Fruit fly (Drosophila melanogaster) whole organism, embryonic: Measurements from ENCODE around the gene Fbp2.

Source experiments
- CG10209 ChIP-seq: fragments of 200-800 bp; sonication (Bioruptor generic); optimal IDR thresholded peaks from 3 replicates; lab custom pipeline; 2017; ENCODE audit warnings: missing biosample characterization, mild to moderate bottlenecking, missing genetic modification characterization, missing genetic modification reagents
- CG11456 ChIP-seq: fragments of 200-800 bp; sonication (Bioruptor generic); IDR thresholded peaks from 3 replicates; pipeline ENCODE4 v1.3.6; 2022; ENCODE audit warnings: missing biosample characterization, missing genetic modification characterization
- CG14441 ChIP-seq: fragments of 200-800 bp; sonication (Bioruptor generic); IDR thresholded peaks from 2 replicates; pipeline ENCODE4 v1.3.6; 2022; ENCODE audit warnings: missing biosample characterization, missing genetic modification characterization
- CG14860 ChIP-seq: fragments of 200-800 bp; sonication (Bioruptor generic); IDR thresholded peaks from 3 replicates; pipeline ENCODE4 v1.3.6; 2022; ENCODE audit warnings: missing biosample characterization, missing genetic modification characterization; ENCODE audit not compliant: partially characterized antibody
- CG1647 ChIP-seq: fragments of 200-800 bp; sonication (Bioruptor generic); optimal IDR thresholded peaks from 3 replicates; lab custom pipeline; 2016; ENCODE audit warnings: missing biosample characterization, missing genetic modification characterization
- CG1832 ChIP-seq: fragments of 200-800 bp; sonication (Bioruptor generic); optimal IDR thresholded peaks from 2 replicates; lab custom pipeline; 2017; ENCODE audit warnings: missing biosample characterization, mild to moderate bottlenecking, missing genetic modification characterization, inconsistent platforms
- CG30431 ChIP-seq: fragments of 200-800 bp; sonication (Bioruptor generic); optimal IDR thresholded peaks from 2 replicates; lab custom pipeline; 2017; ENCODE audit warnings: missing biosample characterization, missing genetic modification characterization
- CG4404 ChIP-seq: fragments of 200-800 bp; sonication (Bioruptor generic); IDR thresholded peaks from 2 replicates; pipeline ENCODE4 v1.3.6; 2022; ENCODE audit warnings: missing biosample characterization, missing genetic modification characterization
- CG5180 ChIP-seq: fragments of 200-800 bp; sonication (Bioruptor generic); optimal IDR thresholded peaks from 3 replicates; lab custom pipeline; 2017; ENCODE audit warnings: missing biosample characterization, missing genetic modification characterization, mild to moderate bottlenecking, moderate library complexity, missing genetic modification reagents
- CG6272 ChIP-seq: fragments of 200-800 bp; sonication (Bioruptor generic); IDR thresholded peaks from 2 replicates; pipeline ENCODE4 v1.3.6; 2022; ENCODE audit warnings: missing biosample characterization, missing genetic modification characterization
- CG6791 ChIP-seq: fragments of 200-800 bp; sonication (Bioruptor generic); IDR thresholded peaks from 3 replicates; pipeline ENCODE4 v1.3.6; 2022; ENCODE audit warnings: missing biosample characterization, missing genetic modification characterization; ENCODE audit not compliant: partially characterized antibody
- CG7357 ChIP-seq: fragments of 200-800 bp; sonication (Bioruptor generic); IDR thresholded peaks from 3 replicates; pipeline ENCODE4 v1.3.6; 2022; ENCODE audit warnings: missing biosample characterization, missing genetic modification characterization
- CG8359 ChIP-seq: fragments of 200-800 bp; sonication (Bioruptor generic); optimal IDR thresholded peaks from 2 replicates; lab custom pipeline; 2017; ENCODE audit warnings: missing biosample characterization, mild to moderate bottlenecking, missing genetic modification characterization, borderline replicate concordance
- CG9797 ChIP-seq: fragments of 200-800 bp; sonication (Bioruptor generic); optimal IDR thresholded peaks from 3 replicates; lab custom pipeline; 2018; ENCODE audit warnings: missing biosample characterization, mild to moderate bottlenecking, missing genetic modification characterization
- CG9932 ChIP-seq: fragments of 200-800 bp; sonication (Bioruptor generic); IDR thresholded peaks from 2 replicates; pipeline ENCODE4 v1.3.6; 2022; ENCODE audit warnings: missing biosample characterization, missing genetic modification characterization
- D19B ChIP-seq: fragments of 200-800 bp; sonication (Bioruptor generic); optimal IDR thresholded peaks from 2 replicates; lab custom pipeline; 2017; ENCODE audit warnings: missing biosample characterization, mild to moderate bottlenecking, missing genetic modification characterization
- Dek ChIP-seq: fragments of 200-800 bp; sonication (Bioruptor generic); optimal IDR thresholded peaks from 3 replicates; lab custom pipeline; 2019; ENCODE audit warnings: missing biosample characterization, mild to moderate bottlenecking, missing genetic modification characterization, moderate library complexity
- Doc2 ChIP-seq: fragments of 200-800 bp; sonication (Bioruptor generic); IDR thresholded peaks from 2 replicates; pipeline ENCODE4 v1.3.6; 2022; ENCODE audit warnings: missing biosample characterization, missing genetic modification characterization
- Dref ChIP-seq: fragments of 200-800 bp; sonication (Bioruptor generic); IDR thresholded peaks from 2 replicates; pipeline ENCODE4 v1.3.6; 2022; ENCODE audit warnings: missing biosample characterization, missing genetic modification characterization
- GATAe ChIP-seq: fragments of 200-800 bp; sonication (Bioruptor generic); conservative IDR thresholded peaks from 2 replicates; pipeline ENCODE4 v1.3.6; 2022; ENCODE audit warnings: missing biosample characterization, missing genetic modification characterization
- HHEX ChIP-seq: fragments of 200-800 bp; sonication (Bioruptor generic); optimal IDR thresholded peaks from 3 replicates; lab custom pipeline; 2017; ENCODE audit warnings: missing biosample characterization, mild to moderate bottlenecking, missing genetic modification characterization, missing genetic modification reagents
- Hand ChIP-seq: fragments of 200-800 bp; sonication (Bioruptor generic); optimal IDR thresholded peaks from 2 replicates; lab custom pipeline; 2017; ENCODE audit warnings: mild to moderate bottlenecking, missing biosample characterization, missing genetic modification reagents, missing genetic modification characterization
- Hey ChIP-seq: fragments of 200-800 bp; sonication (Bioruptor generic); optimal IDR thresholded peaks from 3 replicates; lab custom pipeline; 2018; ENCODE audit warnings: missing biosample characterization, mild to moderate bottlenecking, missing genetic modification characterization
- Hr39 ChIP-seq: fragments of >200 bp; optimal IDR thresholded peaks from 2 replicates; lab custom pipeline; 2017
- Hr78 ChIP-seq, 2 experiments: fragments of 200-800 bp in 1 of 2; fragments of >200 bp in 1 of 2; sonication (Bioruptor generic) in 1 of 2; optimal IDR thresholded peaks; 2 replicates each; lab custom pipeline; 2017 to 2019; ENCODE audit warnings: missing biosample characterization in 2 of 2, missing genetic modification characterization in 2 of 2, mild to moderate bottlenecking in 1 of 2, moderate library complexity in 1 of 2
- Kr ChIP-seq: fragments of 200-800 bp; sonication (Bioruptor generic); optimal IDR thresholded peaks from 2 replicates; lab custom pipeline; 2017; ENCODE audit warnings: missing biosample characterization, mild to moderate bottlenecking, missing genetic modification characterization
- Nf-YA ChIP-seq: fragments of 200-800 bp; sonication (Bioruptor generic); IDR thresholded peaks from 2 replicates; pipeline ENCODE4 v1.3.6; 2022; ENCODE audit warnings: missing biosample characterization, missing genetic modification characterization
- Pdp1 ChIP-seq, 2 experiments: fragments of 200-800 bp; sonication (Bioruptor generic); optimal IDR thresholded peaks; 3 replicates each; lab custom pipeline; 2016; ENCODE audit warnings: missing biosample characterization in 2 of 2, missing genetic modification characterization in 2 of 2, mild to moderate bottlenecking in 1 of 2, moderate library complexity in 1 of 2
- Scr ChIP-seq: fragments of 200-800 bp; sonication (Bioruptor generic); IDR thresholded peaks from 2 replicates; pipeline ENCODE4 v1.3.6; 2022; ENCODE audit warnings: missing biosample characterization, missing genetic modification characterization; ENCODE audit not compliant: partially characterized antibody
- Sox102F ChIP-seq: fragments of 200-800 bp; sonication (Bioruptor generic); optimal IDR thresholded peaks from 2 replicates; lab custom pipeline; 2018; ENCODE audit warnings: missing biosample characterization, mild to moderate bottlenecking, missing genetic modification characterization, moderate library complexity
- YL-1 ChIP-seq: fragments of 200-800 bp; sonication (Bioruptor generic); optimal IDR thresholded peaks from 3 replicates; lab custom pipeline; 2017; ENCODE audit warnings: missing biosample characterization, mild to moderate bottlenecking, missing genetic modification characterization
- az2 ChIP-seq: fragments of 200-800 bp; sonication (Bioruptor generic); optimal IDR thresholded peaks from 3 replicates; lab custom pipeline; 2016; ENCODE audit warnings: missing biosample characterization, missing genetic modification characterization
- cad ChIP-seq: fragments of >200 bp; optimal IDR thresholded peaks from 2 replicates; lab custom pipeline; 2017; ENCODE audit warnings: missing biosample characterization, missing genetic modification characterization
- grau ChIP-seq: fragments of 200-800 bp; optimal IDR thresholded peaks from 3 replicates; lab custom pipeline; 2019; ENCODE audit warnings: missing biosample characterization, mild to moderate bottlenecking, missing genetic modification characterization, moderate library complexity
- gsb-n ChIP-seq: fragments of 200-800 bp; sonication (Bioruptor generic); optimal IDR thresholded peaks from 3 replicates; lab custom pipeline; 2018; ENCODE audit warnings: missing biosample characterization, mild to moderate bottlenecking, missing genetic modification characterization
- ham ChIP-seq: fragments of 200-800 bp; sonication (Bioruptor generic); IDR thresholded peaks from 2 replicates; pipeline ENCODE4 v1.3.6; 2022; ENCODE audit warnings: missing biosample characterization, missing genetic modification characterization
- jigr1 ChIP-seq: fragments of 200-800 bp; sonication (Bioruptor generic); IDR thresholded peaks from 3 replicates; pipeline ENCODE4 v1.3.6; 2022; ENCODE audit warnings: missing biosample characterization, missing genetic modification characterization
- p53 ChIP-seq: fragments of 200-800 bp; sonication (Bioruptor generic); optimal IDR thresholded peaks from 2 replicates; lab custom pipeline; 2016; ENCODE audit warnings: missing biosample characterization, missing genetic modification characterization
- ro ChIP-seq: fragments of 200-800 bp; sonication (Bioruptor generic); IDR thresholded peaks from 2 replicates; pipeline ENCODE4 v1.3.6; 2022; ENCODE audit warnings: missing biosample characterization, missing genetic modification characterization
- schlank ChIP-seq: fragments of 200-800 bp; sonication (Bioruptor generic); optimal IDR thresholded peaks from 2 replicates; lab custom pipeline; 2018; ENCODE audit warnings: missing biosample characterization, mild to moderate bottlenecking, missing genetic modification characterization
- seq ChIP-seq: fragments of 200-800 bp; sonication (Bioruptor generic); IDR thresholded peaks from 2 replicates; pipeline ENCODE4 v1.3.6; 2022; ENCODE audit warnings: missing biosample characterization, missing genetic modification characterization
- sisA ChIP-seq: fragments of 200-800 bp; sonication (Bioruptor generic); IDR thresholded peaks from 2 replicates; pipeline ENCODE4 v1.3.6; 2022; ENCODE audit warnings: missing biosample characterization, missing genetic modification characterization
- slbo ChIP-seq: fragments of 200-800 bp; sonication (Bioruptor generic); IDR thresholded peaks from 2 replicates; pipeline ENCODE4 v1.3.6; 2022; ENCODE audit warnings: missing biosample characterization, missing genetic modification characterization
- slp2 ChIP-seq: fragments of 200-800 bp; sonication (Bioruptor generic); optimal IDR thresholded peaks from 2 replicates; lab custom pipeline; 2016; ENCODE audit warnings: missing biosample characterization, missing genetic modification characterization
- trem ChIP-seq: fragments of 200-800 bp; optimal IDR thresholded peaks from 3 replicates; lab custom pipeline; 2019; ENCODE audit warnings: missing biosample characterization, mild to moderate bottlenecking, missing genetic modification characterization, moderate library complexity
- usp ChIP-seq: fragments of >200 bp; optimal IDR thresholded peaks from 2 replicates; lab custom pipeline; 2017; ENCODE audit warnings: missing biosample characterization, missing genetic modification characterization
- yki ChIP-seq: fragments of >200 bp; optimal IDR thresholded peaks from 3 replicates; lab custom pipeline; 2018

The Fbp2 gene

dm6 chr2L:9426534-9426933 is at the start of gene Fbp2:
TSS of gene Fbp2 (plus strand) at chr2L:9426784.
- TF ChIP-seq GATAe (GFP tag; lab: Robert Waterston, UW): no peak
- no peak for TF ChIP-seq CG1647 (GFP tag; lab: Kevin White, UChicago)
- no peak for TF ChIP-seq grau
- no peak for TF ChIP-seq ro (GFP tag; lab: Robert Waterston, UW)
- TF ChIP-seq HHEX (GFP tag; lab: Kevin White, UChicago): no peak
- TF ChIP-seq Pdp1 (GFP tag; optimal IDR thresholded peaks at IDR 0.05; lab: Kevin White, UChicago): peak in 1 of 2 experiments; percentile 77
- TF ChIP-seq D19B (GFP tag; lab: Kevin White, UChicago): no peak
- no peak for TF ChIP-seq Dek (tag; lab: Kevin White, UChicago)

- 0 out of 2 replicates have a peak, but pooled peaks have one; percentile 7 for TF ChIP-seq Doc2 (GFP tag; lab: Robert Waterston, UW)
- 0 out of 3 replicates have a peak, but pooled peaks have one; percentile 22 for TF ChIP-seq jigr1 (GFP tag; lab: Robert Waterston, UW)
- 0 out of 2 replicates have a peak, but pooled peaks have one; percentile 32 for TF ChIP-seq CG4404 (GFP tag; lab: Robert Waterston, UW)
- TF ChIP-seq CG5180: no peak
- no peak for TF ChIP-seq CG9797
- TF ChIP-seq CG6791 (GFP tag; lab: Robert Waterston, UW): no peak
- TF ChIP-seq CG7357 (GFP tag; lab: Robert Waterston, UW): 0 out of 3 replicates have a peak, but pooled peaks have one; percentile 22
- no peak for TF ChIP-seq YL-1 (GFP tag; lab: Kevin White, UChicago)
- no peak for TF ChIP-seq slp2
- TF ChIP-seq Nf-YA: 0 out of 2 replicates have a peak, but pooled peaks have one; percentile 15
- 0 out of 2 replicates have a peak, but pooled peaks have one; percentile 28 for TF ChIP-seq slbo
- TF ChIP-seq CG9932: 0 out of 2 replicates have a peak, but pooled peaks have one; percentile 24
- TF ChIP-seq Kr (GFP tag; lab: Kevin White, UChicago): no peak
- 0 out of 3 replicates have a peak, but pooled peaks have one; percentile 44 for TF ChIP-seq CG11456 (GFP tag; lab: Robert Waterston, UW)
- no peak for TF ChIP-seq CG14860 (GFP tag; lab: Robert Waterston, UW)
- TF ChIP-seq cad (GFP tag; lab: Kevin White, UChicago): no peak
- TF ChIP-seq GATAe (GFP tag; lab: Robert Waterston, UW): no peak
- TF ChIP-seq CG1832 (GFP tag; lab: Kevin White, UChicago): peak; percentile 7
- TF ChIP-seq CG6272 (GFP tag; lab: Robert Waterston, UW): 0 out of 2 replicates have a peak, but pooled peaks have one; percentile 35
- TF ChIP-seq p53 (GFP tag; lab: Kevin White, UChicago): no peak
- TF ChIP-seq Hr39 (lab: Kevin White, UChicago): peak; percentile 94
- 0 out of 2 replicates have a peak, but pooled peaks have one; percentile 21 for TF ChIP-seq Dref (GFP tag; lab: Robert Waterston, UW)
- TF ChIP-seq yki: no peak
These were observed 48.8 kb upstream of the Fbp2 start for dm6 chr2L:9377789-9378188.

dm6 chr2L:9386270-9386669 is 40.3 kb upstream of the Fbp2 start:
- TF ChIP-seq ham (GFP tag; lab: Robert Waterston, UW): no peak
- TF ChIP-seq Hr78 (GFP tag; optimal IDR thresholded peaks at IDR 0.05; lab: Kevin White, UChicago): no peak
- TF ChIP-seq CG8359 (GFP tag; lab: Kevin White, UChicago): peak; percentile 46

dm6 chr2L:9387240-9387672 is 39.3 kb upstream of the Fbp2 start, which contains the start of gene Aldh:
TSS of gene Aldh (plus strand) at chr2L:9387389.
- TF ChIP-seq CG14441 (GFP tag; lab: Robert Waterston, UW): no peak
- TF ChIP-seq Sox102F (GFP tag; lab: Kevin White, UChicago): peak; percentile 7
- no peak for TF ChIP-seq trem (tag; lab: Kevin White, UChicago)
- TF ChIP-seq Hand: peak; percentile 24
- TF ChIP-seq CG30431: no peak
- TF ChIP-seq CG10209 (GFP tag; lab: Kevin White, UChicago): peak; percentile 37
- TF ChIP-seq usp: no peak
- no peak for TF ChIP-seq gsb-n (tag; lab: Kevin White, UChicago)
- peak; percentile 93 for TF ChIP-seq Hey (tag; lab: Kevin White, UChicago)
- no peak for TF ChIP-seq sisA (GFP tag; lab: Robert Waterston, UW)
- TF ChIP-seq seq: no peak
- no peak for TF ChIP-seq Scr (GFP tag; lab: Robert Waterston, UW)
- TF ChIP-seq schlank (tag; lab: Kevin White, UChicago): no peak
- TF ChIP-seq p53 (GFP tag; lab: Kevin White, UChicago): no peak
- no peak for TF ChIP-seq az2
